Worm (Caenorhabditis elegans) whole organism, late embryonic: ENCODE results near the gene msp-78.
"Not testable (repeated sequence)": the region's sequence is repeated elsewhere in the genome, so short reads cannot be mapped to it uniquely, and the experiment has no call there.

Source experiments
- C08G9.2 ChIP-seq: sonication (generic microtip); optimal IDR thresholded peaks from 2 replicates; lab custom pipeline; 2016; ENCODE audit warnings: mild to moderate bottlenecking, missing genetic modification characterization, moderate library complexity, missing compliant biosample characterization
- C38D4.7 ChIP-seq: fragments of 200-800 bp; sonication (Bioruptor generic); optimal IDR thresholded peaks from 2 replicates; lab custom pipeline; 2018; ENCODE audit warnings: mild to moderate bottlenecking, missing genetic modification characterization, moderate library complexity, missing compliant biosample characterization
- F13H6.1 ChIP-seq: sonication (generic microtip); optimal IDR thresholded peaks from 2 replicates; lab custom pipeline; 2016; ENCODE audit warnings: missing genetic modification characterization, missing compliant biosample characterization
- K02D7.2 ChIP-seq: sonication (generic microtip); optimal IDR thresholded peaks from 2 replicates; lab custom pipeline; 2017; ENCODE audit warnings: mild to moderate bottlenecking, missing genetic modification characterization, missing compliant biosample characterization
- K09A11.1 ChIP-seq: sonication (generic microtip); optimal IDR thresholded peaks from 2 replicates; lab custom pipeline; 2017; ENCODE audit warnings: antibody characterized with exemption, mild to moderate bottlenecking, missing genetic modification characterization, missing compliant biosample characterization; ENCODE audit not compliant: insufficient read depth
- ahr-1 ChIP-seq: sonication (generic microtip); optimal IDR thresholded peaks from 2 replicates; lab custom pipeline; 2016; ENCODE audit warnings: missing genetic modification characterization, missing compliant biosample characterization
- ceh-14 ChIP-seq: sonication (generic microtip); optimal IDR thresholded peaks from 2 replicates; lab custom pipeline; 2016; ENCODE audit warnings: missing genotype, missing genetic modification characterization, missing compliant biosample characterization
- ceh-19 ChIP-seq: fragments of 200-800 bp; sonication (Bioruptor generic); optimal IDR thresholded peaks from 2 replicates; lab custom pipeline; 2018; ENCODE audit warnings: mild to moderate bottlenecking, missing genetic modification characterization, missing compliant biosample characterization
- ceh-22 ChIP-seq: sonication (generic microtip); optimal IDR thresholded peaks from 2 replicates; lab custom pipeline; 2017; ENCODE audit warnings: missing biosample characterization, missing genetic modification characterization
- ceh-24 ChIP-seq: sonication (generic microtip); optimal IDR thresholded peaks from 2 replicates; lab custom pipeline; 2016; ENCODE audit warnings: mild to moderate bottlenecking, missing genetic modification characterization, missing compliant biosample characterization
- ceh-31 ChIP-seq: sonication (generic microtip); optimal IDR thresholded peaks from 2 replicates; lab custom pipeline; 2016; ENCODE audit warnings: missing genetic modification characterization, missing compliant biosample characterization
- ceh-34 ChIP-seq: sonication (generic microtip); optimal IDR thresholded peaks from 2 replicates; lab custom pipeline; 2016; ENCODE audit warnings: mild to moderate bottlenecking, missing genetic modification characterization, missing compliant biosample characterization
- ceh-9 ChIP-seq: sonication (generic microtip); optimal IDR thresholded peaks from 2 replicates; lab custom pipeline; 2016; ENCODE audit warnings: mild to moderate bottlenecking, missing genetic modification characterization, inconsistent platforms, missing compliant biosample characterization
- che-1 ChIP-seq: sonication (generic microtip); optimal IDR thresholded peaks from 2 replicates; lab custom pipeline; 2016; ENCODE audit warnings: mild to moderate bottlenecking, missing genetic modification characterization, missing compliant biosample characterization
- dmd-4 ChIP-seq: sonication (generic microtip); optimal IDR thresholded peaks from 2 replicates; lab custom pipeline; 2016; ENCODE audit warnings: borderline replicate concordance, missing genetic modification characterization, missing compliant biosample characterization
- dve-1 ChIP-seq: sonication (generic microtip); optimal IDR thresholded peaks from 2 replicates; lab custom pipeline; 2017; ENCODE audit warnings: antibody characterized with exemption, mild to moderate bottlenecking, missing genetic modification characterization, missing compliant biosample characterization
- elt-4 ChIP-seq: sonication (generic microtip); optimal IDR thresholded peaks from 2 replicates; lab custom pipeline; 2016; ENCODE audit warnings: missing genetic modification characterization, missing compliant biosample characterization
- eyg-1 ChIP-seq: sonication (generic microtip); optimal IDR thresholded peaks from 2 replicates; lab custom pipeline; 2016; ENCODE audit warnings: missing genotype, missing genetic modification characterization, missing compliant biosample characterization
- fax-1 ChIP-seq: sonication (generic microtip); optimal IDR thresholded peaks from 2 replicates; lab custom pipeline; 2016; ENCODE audit warnings: missing genotype, missing genetic modification characterization, missing compliant biosample characterization
- fkh-10 ChIP-seq: fragments of 150-350 bp; optimal IDR thresholded peaks from 2 replicates; lab custom pipeline; 2014; ENCODE audit warnings: missing biosample characterization, missing genetic modification reagents, missing genetic modification characterization
- hlh-13 ChIP-seq: fragments of 200-800 bp; sonication (Bioruptor generic); optimal IDR thresholded peaks from 2 replicates; lab custom pipeline; 2018; ENCODE audit warnings: mild to moderate bottlenecking, missing genetic modification characterization, missing compliant biosample characterization
- hlh-8 ChIP-seq: sonication (generic microtip); optimal IDR thresholded peaks from 2 replicates; lab custom pipeline; 2016; ENCODE audit warnings: missing genotype, missing genetic modification characterization, missing compliant biosample characterization
- lin-11 ChIP-seq: fragments of 200-800 bp; sonication (Bioruptor generic); optimal IDR thresholded peaks from 2 replicates; lab custom pipeline; 2018; ENCODE audit warnings: mild to moderate bottlenecking, missing genetic modification characterization, missing compliant biosample characterization
- madf-2 ChIP-seq: sonication (generic microtip); optimal IDR thresholded peaks from 2 replicates; lab custom pipeline; 2017; ENCODE audit warnings: missing genetic modification characterization, missing compliant biosample characterization
- nfya-1 ChIP-seq: sonication (generic microtip); optimal IDR thresholded peaks from 2 replicates; lab custom pipeline; 2017; ENCODE audit warnings: missing genetic modification characterization, mild to moderate bottlenecking, missing compliant biosample characterization, antibody characterized with exemption, moderate library complexity
- nhr-11 ChIP-seq: fragments of 150-350 bp; optimal IDR thresholded peaks from 2 replicates; lab custom pipeline; 2014; ENCODE audit warnings: missing biosample characterization, missing genetic modification characterization
- nhr-232 ChIP-seq: sonication (generic microtip); optimal IDR thresholded peaks from 2 replicates; lab custom pipeline; 2016; ENCODE audit warnings: missing genetic modification characterization, missing compliant biosample characterization
- npax-4 ChIP-seq: sonication (generic microtip); optimal IDR thresholded peaks from 2 replicates; lab custom pipeline; 2016; ENCODE audit warnings: missing genetic modification characterization, missing compliant biosample characterization
- pag-3 ChIP-seq: sonication (generic microtip); optimal IDR thresholded peaks from 2 replicates; lab custom pipeline; 2016; ENCODE audit warnings: missing compliant biosample characterization, missing genetic modification characterization, borderline replicate concordance
- pat-9 ChIP-seq: fragments of 200-800 bp; sonication (Bioruptor generic); optimal IDR thresholded peaks from 2 replicates; lab custom pipeline; 2018; ENCODE audit warnings: mild to moderate bottlenecking, missing genetic modification characterization, moderate library complexity, missing compliant biosample characterization
- pax-1 ChIP-seq: fragments of 150-350 bp; optimal IDR thresholded peaks from 2 replicates; lab custom pipeline; 2014; ENCODE audit warnings: missing biosample characterization, missing genetic modification characterization
- pha-2 ChIP-seq: sonication (generic microtip); optimal IDR thresholded peaks from 2 replicates; lab custom pipeline; 2017; ENCODE audit warnings: mild to moderate bottlenecking, missing genetic modification characterization, missing compliant biosample characterization
- pha-4 ChIP-seq: fragments of 150-350 bp; optimal IDR thresholded peaks from 2 replicates; lab custom pipeline; 2018; ENCODE audit warnings: missing biosample characterization, missing genetic modification reagents, missing genetic modification characterization
- pqm-1 ChIP-seq: sonication (generic microtip); optimal IDR thresholded peaks from 2 replicates; lab custom pipeline; 2016; ENCODE audit warnings: missing genetic modification characterization, missing compliant biosample characterization
- pros-1 ChIP-seq: fragments of 150-350 bp; optimal IDR thresholded peaks from 2 replicates; lab custom pipeline; 2014; ENCODE audit warnings: missing biosample characterization, missing genetic modification reagents, missing genetic modification characterization
- ref-2 ChIP-seq: sonication (generic microtip); optimal IDR thresholded peaks from 2 replicates; lab custom pipeline; 2016; ENCODE audit warnings: missing genetic modification characterization, missing compliant biosample characterization
- sox-2 ChIP-seq: fragments of 200-800 bp; sonication (Bioruptor generic); IDR thresholded peaks from 2 replicates; pipeline ENCODE4 v1.3.6; 2022; ENCODE audit warnings: missing genetic modification reagents, missing genetic modification characterization, missing compliant biosample characterization
- syd-9 ChIP-seq: sonication (generic microtip); optimal IDR thresholded peaks from 2 replicates; lab custom pipeline; 2016; ENCODE audit warnings: mild to moderate bottlenecking, missing genetic modification characterization, moderate library complexity, missing compliant biosample characterization
- tbx-2 ChIP-seq: sonication (generic microtip); optimal IDR thresholded peaks from 2 replicates; lab custom pipeline; 2016; ENCODE audit warnings: missing genetic modification characterization, missing compliant biosample characterization
- tbx-7 ChIP-seq: sonication (generic microtip); optimal IDR thresholded peaks from 2 replicates; lab custom pipeline; 2016; ENCODE audit warnings: missing genotype, missing genetic modification characterization, missing compliant biosample characterization
- unc-3 ChIP-seq, 2 experiments: fragments of 200-800 bp in 1 of 2; sonication (Bioruptor generic) in 1 of 2; sonication (generic microtip) in 1 of 2; conservative IDR thresholded peaks in 1 of 2; optimal IDR thresholded peaks in 1 of 2; 2 replicates each; pipeline versions ENCODE4 v1.3.6 to Lab custom; 2016 to 2022; ENCODE audit warnings: missing compliant biosample characterization in 2 of 2, missing genetic modification characterization in 2 of 2, missing genetic modification reagents in 1 of 2
- unc-42 ChIP-seq: sonication (generic microtip); optimal IDR thresholded peaks from 2 replicates; lab custom pipeline; 2016; ENCODE audit warnings: missing genotype, missing genetic modification characterization, missing compliant biosample characterization
- unc-55 ChIP-seq: sonication (generic microtip); optimal IDR thresholded peaks from 2 replicates; lab custom pipeline; 2017; ENCODE audit warnings: missing biosample characterization, missing genetic modification reagents, missing genetic modification characterization
- unc-86 ChIP-seq: sonication (generic microtip); optimal IDR thresholded peaks from 2 replicates; lab custom pipeline; 2016; ENCODE audit warnings: missing genetic modification characterization, missing compliant biosample characterization
- ztf-16 ChIP-seq: sonication (generic microtip); optimal IDR thresholded peaks from 2 replicates; lab custom pipeline; 2017; ENCODE audit warnings: missing genetic modification characterization, missing compliant biosample characterization

The msp-78 gene

DNA sequence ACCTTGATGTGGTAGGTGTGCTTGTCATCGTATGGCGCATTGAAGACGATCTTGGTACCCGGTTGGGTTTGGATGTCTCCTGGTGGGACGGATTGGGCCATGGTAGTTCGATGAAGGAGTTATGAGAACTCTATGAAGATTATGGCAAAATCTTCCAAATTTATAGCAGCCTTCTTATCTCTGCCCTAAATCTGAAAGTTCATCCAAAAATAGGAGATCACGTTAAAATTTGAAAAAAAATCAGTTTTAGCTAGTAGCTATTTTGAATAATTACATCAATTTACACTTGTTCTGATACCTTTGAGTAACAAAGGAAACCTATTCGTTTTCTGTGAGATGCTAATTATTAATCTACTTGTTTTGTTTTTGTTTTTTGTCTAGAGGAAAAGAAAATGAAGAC lies 2.8 kb upstream of the msp-78 start, which contains the start of gene msp-79:
msp-79 (minus strand) TSS at position 101 of the 400 bp plus-strand sequence.
- TF ChIP-seq syd-9 (tag; lab: Kevin White, UChicago); ceh-31 (tag; lab: Kevin White, UChicago); tbx-2: not testable (repeated sequence)
- TF ChIP-seq, all 69 proteins: peak for 0; not testable (repeated sequence) for 69

DNA sequence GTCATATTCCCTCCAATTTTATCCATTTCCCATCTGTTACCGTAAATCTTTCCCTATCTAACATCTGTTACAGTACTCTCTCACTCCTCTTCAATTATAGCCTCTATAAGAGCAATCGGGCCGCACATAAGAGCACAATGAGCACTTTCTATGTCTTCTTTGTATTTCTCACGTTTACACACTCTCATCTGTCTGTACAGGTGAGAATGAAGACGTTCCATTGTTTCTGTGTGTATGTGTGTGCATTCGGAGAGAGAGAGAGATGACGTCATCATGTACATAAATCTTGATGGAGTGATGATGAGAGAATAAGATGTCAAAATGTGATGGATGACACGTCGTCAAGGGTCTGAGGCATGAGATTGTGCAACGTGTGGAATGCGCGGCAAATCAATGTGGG lies 952 bp downstream of the msp-78 start:
- TF ChIP-seq tbx-2 (peak; percentile 62), F13H6.1 (tag; lab: Kevin White, UChicago) (no peak), ceh-31 (tag; lab: Kevin White, UChicago) (peak; percentile 9), pros-1 (tag; lab: Kevin White, UChicago) (no peak), ref-2 (tag; lab: Kevin White, UChicago) (peak; percentile 20), unc-55 (GFP tag; lab: Kevin White, UChicago) (peak; percentile 98)

DNA sequence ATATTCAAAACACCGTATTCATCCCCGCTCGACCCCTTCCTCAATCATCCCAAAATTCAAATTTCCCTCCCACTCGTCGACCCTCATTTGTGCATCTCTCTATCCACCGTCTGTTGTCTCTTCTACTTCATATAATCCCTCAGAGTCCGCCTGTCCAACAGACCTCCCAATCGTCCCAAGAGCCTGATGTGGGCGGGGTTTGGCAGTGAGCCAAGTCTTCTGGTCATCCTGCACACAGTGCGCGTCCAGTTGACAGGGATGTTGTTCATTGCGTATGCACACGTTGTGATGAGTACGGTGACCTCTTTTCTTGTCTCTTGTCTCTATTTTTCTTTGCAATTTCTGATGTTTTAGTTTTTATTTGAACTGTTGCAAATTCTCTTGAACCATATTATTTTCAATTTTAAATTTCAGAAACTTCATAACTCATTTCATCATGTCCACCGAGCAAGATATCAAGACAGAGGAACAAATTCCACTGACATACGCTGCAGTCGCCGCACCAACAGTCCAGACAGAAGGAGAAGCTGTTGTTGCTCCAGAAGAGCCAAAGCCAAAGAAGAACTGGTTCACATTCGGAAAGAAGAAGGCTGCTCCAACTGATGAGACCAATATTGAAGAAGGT lies 2.4 kb downstream of the msp-78 start, which contains the start of gene cav-1:
cav-1 (plus strand) TSS at position 415 of the 625 bp plus-strand sequence.
- no peak for TF ChIP-seq syd-9 (tag; lab: Kevin White, UChicago)
- TF ChIP-seq hlh-13 (GFP tag; lab: Kevin White, UChicago) = no peak
- peak; percentile 47 for TF ChIP-seq ref-2 (tag; lab: Kevin White, UChicago)
- no peak for TF ChIP-seq dmd-4
- TF ChIP-seq C38D4.7 = no peak
- TF ChIP-seq unc-55 (GFP tag; lab: Kevin White, UChicago) = peak; percentile 52
- TF ChIP-seq ceh-34 (tag; lab: Kevin White, UChicago) = no peak
- TF ChIP-seq pax-1 (tag; lab: Kevin White, UChicago) = no peak
- TF ChIP-seq ceh-14 (tag; lab: Kevin White, UChicago) = no peak
- no peak for TF ChIP-seq ceh-19 (GFP tag; lab: Kevin White, UChicago)
- no peak for TF ChIP-seq hlh-8 (tag; lab: Kevin White, UChicago)
- no peak for TF ChIP-seq unc-86
- no peak for TF ChIP-seq fax-1 (tag; lab: Kevin White, UChicago)
- TF ChIP-seq tbx-7 (tag; lab: Kevin White, UChicago) = no peak
- no peak for TF ChIP-seq C08G9.2 (tag; lab: Kevin White, UChicago)
- TF ChIP-seq madf-2 (tag; lab: Kevin White, UChicago) = no peak
- TF ChIP-seq nhr-11 (tag; lab: Kevin White, UChicago) = no peak
- no peak for TF ChIP-seq lin-11
- no peak for TF ChIP-seq ztf-16
- no peak for TF ChIP-seq unc-3 (GFP tag; conservative IDR thresholded peaks at IDR 0.05; lab: Robert Waterston, UW)
- no peak for TF ChIP-seq unc-3 (tag; optimal IDR thresholded peaks at IDR 0.05; lab: Kevin White, UChicago)
- TF ChIP-seq sox-2 = no peak
- no peak for TF ChIP-seq dve-1 (tag; lab: Kevin White, UChicago)
- no peak for TF ChIP-seq pha-4 (tag; lab: Kevin White, UChicago)
- TF ChIP-seq che-1 (tag; lab: Kevin White, UChicago) = no peak
- no peak for TF ChIP-seq npax-4
- TF ChIP-seq pat-9 = no peak
- no peak for TF ChIP-seq eyg-1
- TF ChIP-seq ceh-9 (tag; lab: Kevin White, UChicago) = no peak
- no peak for TF ChIP-seq pag-3 (tag; lab: Kevin White, UChicago)
- no peak for TF ChIP-seq ceh-24 (tag; lab: Kevin White, UChicago)
- no peak for TF ChIP-seq pha-2 (tag; lab: Kevin White, UChicago)
- no peak for TF ChIP-seq elt-4 (tag; lab: Kevin White, UChicago)
- no peak for TF ChIP-seq F13H6.1 (tag; lab: Kevin White, UChicago)
- no peak for TF ChIP-seq ceh-22 (tag; lab: Kevin White, UChicago)
- TF ChIP-seq K02D7.2 (tag; lab: Kevin White, UChicago) = no peak
- TF ChIP-seq fkh-10 (GFP tag; lab: Kevin White, UChicago) = no peak
- no peak for TF ChIP-seq ahr-1
- TF ChIP-seq nfya-1 = peak; percentile 58
- TF ChIP-seq ceh-31 (tag; lab: Kevin White, UChicago) = peak; percentile 53
- TF ChIP-seq K09A11.1 (tag; lab: Kevin White, UChicago) = no peak
- no peak for TF ChIP-seq pros-1 (tag; lab: Kevin White, UChicago)
- TF ChIP-seq tbx-2 = peak; percentile 31
- no peak for TF ChIP-seq unc-42 (tag; lab: Kevin White, UChicago)
- no peak for TF ChIP-seq pqm-1 (tag; lab: Kevin White, UChicago)
- TF ChIP-seq nhr-232 (tag; lab: Kevin White, UChicago) = no peak
